Worm (Caenorhabditis elegans) whole organism, L2 larva: ENCODE data around the gene R13H4.5.
A peak's percentile ranks its signal among the peaks of the same experiment; 100 is the strongest.

Source experiments
- C34F6.9 ChIP-seq: fragments of 150-350 bp; optimal IDR thresholded peaks from 2 replicates; lab custom pipeline; 2014; ENCODE audit warnings: missing biosample characterization, missing genetic modification characterization
- Y55F3AM.14 ChIP-seq: fragments of 200-800 bp; sonication (Bioruptor generic); optimal IDR thresholded peaks from 2 replicates; lab custom pipeline; 2018; ENCODE audit warnings: mild to moderate bottlenecking, missing genetic modification characterization, missing compliant biosample characterization
- ZK546.5 ChIP-seq: sonication (generic microtip); optimal IDR thresholded peaks from 2 replicates; lab custom pipeline; 2017; ENCODE audit warnings: missing biosample characterization, missing genetic modification characterization
- alr-1 ChIP-seq: fragments of 150-350 bp; optimal IDR thresholded peaks from 2 replicates; lab custom pipeline; 2014; ENCODE audit warnings: missing biosample characterization, missing genetic modification characterization
- aly-2 ChIP-seq: fragments of 150-350 bp; optimal IDR thresholded peaks from 2 replicates; lab custom pipeline; 2014; ENCODE audit warnings: missing biosample characterization, missing genetic modification characterization
- ama-1 ChIP-seq: fragments of 150-350 bp; optimal IDR thresholded peaks from 2 replicates; lab custom pipeline; 2018; ENCODE audit warnings: inconsistent platforms
- blmp-1 ChIP-seq: sonication (generic microtip); optimal IDR thresholded peaks from 2 replicates; lab custom pipeline; 2017; ENCODE audit warnings: missing genetic modification characterization, mild to moderate bottlenecking, missing compliant biosample characterization, antibody characterized with exemption, moderate library complexity; ENCODE audit not compliant: insufficient read depth
- ceh-16 ChIP-seq: fragments of 150-350 bp; optimal IDR thresholded peaks from 2 replicates; lab custom pipeline; 2014; ENCODE audit warnings: missing biosample characterization, missing genetic modification characterization
- ceh-82 ChIP-seq: fragments of 150-350 bp; optimal IDR thresholded peaks from 2 replicates; lab custom pipeline; 2014; ENCODE audit warnings: missing biosample characterization, missing genetic modification characterization
- crh-2 ChIP-seq: sonication (generic microtip); optimal IDR thresholded peaks from 2 replicates; lab custom pipeline; 2017; ENCODE audit warnings: missing biosample characterization, missing genetic modification characterization
- dmd-4 ChIP-seq: sonication (generic microtip); optimal IDR thresholded peaks from 2 replicates; lab custom pipeline; 2017; ENCODE audit warnings: missing biosample characterization, missing genetic modification characterization
- egl-27 ChIP-seq: sonication (generic microtip); optimal IDR thresholded peaks from 3 replicates; lab custom pipeline; 2017; ENCODE audit warnings: missing biosample characterization, missing genetic modification reagents, missing genetic modification characterization
- elt-1 ChIP-seq: fragments of 150-350 bp; optimal IDR thresholded peaks from 2 replicates; lab custom pipeline; 2014; ENCODE audit warnings: missing biosample characterization, missing genetic modification characterization
- elt-3 ChIP-seq: sonication (generic microtip); optimal IDR thresholded peaks from 2 replicates; lab custom pipeline; 2017; ENCODE audit warnings: missing biosample characterization, missing genetic modification characterization
- fos-1 ChIP-seq: fragments of 150-350 bp; optimal IDR thresholded peaks from 2 replicates; lab custom pipeline; 2014; ENCODE audit warnings: missing biosample characterization, missing genetic modification characterization
- gmeb-1 ChIP-seq: fragments of 150-350 bp; optimal IDR thresholded peaks from 2 replicates; lab custom pipeline; 2014; ENCODE audit warnings: missing biosample characterization, missing genetic modification characterization
- lin-11 ChIP-seq: fragments of 150-350 bp; sonication (generic microtip); optimal IDR thresholded peaks from 2 replicates; lab custom pipeline; 2014; ENCODE audit warnings: missing biosample characterization, missing genetic modification characterization, inconsistent platforms, mixed read lengths
- lin-13 ChIP-seq: fragments of 150-350 bp; optimal IDR thresholded peaks from 2 replicates; lab custom pipeline; 2014; ENCODE audit warnings: missing biosample characterization, missing genetic modification reagents, missing genetic modification characterization
- lin-39 ChIP-seq: fragments of 150-350 bp; optimal IDR thresholded peaks from 2 replicates; lab custom pipeline; 2014; ENCODE audit warnings: missing biosample characterization, missing genetic modification reagents, missing genetic modification characterization
- lsy-2 ChIP-seq, 2 experiments: fragments of 150-350 bp in 1 of 2; sonication (generic microtip) in 1 of 2; optimal IDR thresholded peaks; 2 replicates each; lab custom pipeline; 2014 to 2017; ENCODE audit warnings: missing biosample characterization in 2 of 2, missing genetic modification characterization in 2 of 2
- mab-5 ChIP-seq: fragments of 150-350 bp; optimal IDR thresholded peaks from 2 replicates; lab custom pipeline; 2014; ENCODE audit warnings: missing biosample characterization, missing genetic modification characterization
- mbf-1 ChIP-seq: sonication (generic microtip); optimal IDR thresholded peaks from 2 replicates; lab custom pipeline; 2017; ENCODE audit warnings: missing biosample characterization, missing genetic modification characterization
- mdl-1 ChIP-seq, 2 experiments: fragments of 150-350 bp in 1 of 2; sonication (generic microtip) in 1 of 2; optimal IDR thresholded peaks; 2 replicates each; lab custom pipeline; 2017; ENCODE audit warnings: missing biosample characterization in 2 of 2, missing genetic modification characterization in 2 of 2
- nhr-10 ChIP-seq: sonication (generic microtip); optimal IDR thresholded peaks from 2 replicates; lab custom pipeline; 2017; ENCODE audit warnings: missing biosample characterization, missing genetic modification characterization
- nhr-11 ChIP-seq: fragments of 150-350 bp; optimal IDR thresholded peaks from 2 replicates; lab custom pipeline; 2014; ENCODE audit warnings: missing biosample characterization, missing genetic modification characterization
- nhr-129 ChIP-seq: fragments of 150-350 bp; optimal IDR thresholded peaks from 2 replicates; lab custom pipeline; 2014; ENCODE audit warnings: missing biosample characterization, missing genetic modification characterization
- nhr-21 ChIP-seq: fragments of 150-350 bp; optimal IDR thresholded peaks from 2 replicates; lab custom pipeline; 2014; ENCODE audit warnings: missing biosample characterization, missing genetic modification characterization
- nhr-23 ChIP-seq: fragments of 150-350 bp; optimal IDR thresholded peaks from 2 replicates; lab custom pipeline; 2014; ENCODE audit warnings: missing biosample characterization, missing genetic modification reagents, missing genetic modification characterization
- nhr-237 ChIP-seq: fragments of 150-350 bp; optimal IDR thresholded peaks from 2 replicates; lab custom pipeline; 2014; ENCODE audit warnings: missing biosample characterization, missing genetic modification characterization
- nhr-25 ChIP-seq: fragments of 150-350 bp; sonication (generic microtip); optimal IDR thresholded peaks from 3 replicates; lab custom pipeline; 2014; ENCODE audit warnings: missing biosample characterization, missing genetic modification characterization
- nhr-6 ChIP-seq: fragments of 150-350 bp; optimal IDR thresholded peaks from 2 replicates; lab custom pipeline; 2014; ENCODE audit warnings: missing biosample characterization, missing genetic modification characterization
- nhr-77 ChIP-seq: fragments of 150-350 bp; optimal IDR thresholded peaks from 2 replicates; lab custom pipeline; 2014; ENCODE audit warnings: missing biosample characterization, missing genetic modification characterization
- peb-1 ChIP-seq: fragments of 150-350 bp; optimal IDR thresholded peaks from 2 replicates; lab custom pipeline; 2014; ENCODE audit warnings: missing biosample characterization, missing genetic modification characterization
- sem-4 ChIP-seq: fragments of 150-350 bp; optimal IDR thresholded peaks from 2 replicates; lab custom pipeline; 2014; ENCODE audit warnings: missing biosample characterization, missing genetic modification reagents, missing genetic modification characterization
- skn-1 ChIP-seq: sonication (generic microtip); optimal IDR thresholded peaks from 2 replicates; lab custom pipeline; 2017; ENCODE audit warnings: missing biosample characterization, missing genetic modification characterization
- sma-3 ChIP-seq: sonication (generic microtip); optimal IDR thresholded peaks from 2 replicates; lab custom pipeline; 2016; ENCODE audit warnings: missing genetic modification reagents, missing genetic modification characterization, missing compliant biosample characterization
- sma-9 ChIP-seq, 2 experiments: fragments of 150-350 bp in 1 of 2; sonication (generic microtip) in 1 of 2; optimal IDR thresholded peaks; 2 replicates each; lab custom pipeline; 2014 to 2016; ENCODE audit warnings: missing genetic modification characterization in 2 of 2, mild to moderate bottlenecking in 1 of 2, missing biosample characterization in 1 of 2, missing compliant biosample characterization in 1 of 2, missing genetic modification reagents in 1 of 2, moderate library complexity in 1 of 2
- snpc-4 ChIP-seq: fragments of 150-350 bp; optimal IDR thresholded peaks from 2 replicates; lab custom pipeline; 2014; ENCODE audit warnings: missing biosample characterization, missing genetic modification characterization
- unc-39 ChIP-seq: fragments of 150-350 bp; optimal IDR thresholded peaks from 2 replicates; lab custom pipeline; 2014; ENCODE audit warnings: missing biosample characterization, missing genetic modification characterization
- unc-55 ChIP-seq: fragments of 150-350 bp; sonication (generic microtip); optimal IDR thresholded peaks from 3 replicates; lab custom pipeline; 2014; ENCODE audit warnings: missing biosample characterization, missing genetic modification reagents, missing genetic modification characterization
- unc-62 ChIP-seq: fragments of 150-350 bp; optimal IDR thresholded peaks from 2 replicates; lab custom pipeline; 2014; ENCODE audit warnings: missing biosample characterization, missing genetic modification reagents, missing genetic modification characterization
- zag-1 ChIP-seq: fragments of 150-350 bp; optimal IDR thresholded peaks from 2 replicates; lab custom pipeline; 2014; ENCODE audit warnings: missing biosample characterization, missing genetic modification characterization
- ztf-1 ChIP-seq: fragments of 200-800 bp; sonication (Bioruptor generic); conservative IDR thresholded peaks from 2 replicates; pipeline ENCODE4 v1.3.6; 2022; ENCODE audit warnings: missing genetic modification characterization, missing compliant biosample characterization
- ztf-11 ChIP-seq: sonication (generic microtip); optimal IDR thresholded peaks from 2 replicates; lab custom pipeline; 2017; ENCODE audit warnings: missing biosample characterization, missing genetic modification characterization
- ztf-4 ChIP-seq: fragments of 150-350 bp; optimal IDR thresholded peaks from 2 replicates; lab custom pipeline; 2014; ENCODE audit warnings: missing biosample characterization, missing genetic modification characterization

The R13H4.5 gene

ce11 chrV:11891143-11891862 is 30.8 kb downstream of the R13H4.5 start, which contains the start of the genes sodh-2 and srx-76:
TSS of gene sodh-2 (minus strand) at chrV:11891243.
TSS of gene srx-76 (plus strand) at chrV:11891812.
- TF ChIP-seq nhr-6: no peak
- no peak for TF ChIP-seq aly-2 (tag; lab: Kevin White, UChicago)
- no peak for TF ChIP-seq lin-13 (GFP tag; lab: Kevin White, UChicago)
- no peak for TF ChIP-seq lin-39 (tag; lab: Kevin White, UChicago)
- no peak for TF ChIP-seq nhr-10
- no peak for TF ChIP-seq nhr-21
- no peak for TF ChIP-seq dmd-4
- no peak for TF ChIP-seq blmp-1
- no peak for TF ChIP-seq nhr-237 (tag; lab: Kevin White, UChicago)
- TF ChIP-seq mbf-1 (tag; lab: Kevin White, UChicago): no peak
- no peak for TF ChIP-seq lsy-2 (tag; optimal IDR thresholded peaks at IDR 0.05; lab: Kevin White, UChicago)
- TF ChIP-seq fos-1 (tag; lab: Kevin White, UChicago): no peak
- TF ChIP-seq mdl-1 (tag; optimal IDR thresholded peaks at IDR 0.05; lab: Kevin White, UChicago): no peak
- TF ChIP-seq mab-5 (tag; lab: Kevin White, UChicago): no peak
- no peak for TF ChIP-seq ztf-11 (tag; lab: Kevin White, UChicago)
- no peak for TF ChIP-seq egl-27
- no peak for TF ChIP-seq ztf-1

ce11 chrV:11893975-11894374 is 33.5 kb downstream of the R13H4.5 start, which contains the start of gene K12G11.6:
TSS of gene K12G11.6 (plus strand) at chrV:11894331.
- no peak for TF ChIP-seq Y55F3AM.14
- TF ChIP-seq peb-1 (tag; lab: Kevin White, UChicago): no peak
- no peak for TF ChIP-seq alr-1 (tag; lab: Kevin White, UChicago)
- no peak for TF ChIP-seq ceh-16 (tag; lab: Kevin White, UChicago)
- no peak for TF ChIP-seq ztf-1
- no peak for TF ChIP-seq unc-39 (tag; lab: Kevin White, UChicago)
- TF ChIP-seq ceh-82: no peak
- no peak for TF ChIP-seq ztf-11 (tag; lab: Kevin White, UChicago)
- TF ChIP-seq mab-5 (tag; lab: Kevin White, UChicago): no peak
- TF ChIP-seq sma-9 (GFP tag; optimal IDR thresholded peaks at IDR 0.05; lab: Kevin White, UChicago): no peak
- TF ChIP-seq sma-9 (tag; optimal IDR thresholded peaks at IDR 0.05; lab: Kevin White, UChicago): no peak
- no peak for TF ChIP-seq lin-39 (tag; lab: Kevin White, UChicago)
- no peak for TF ChIP-seq skn-1
- TF ChIP-seq blmp-1: no peak
- no peak for TF ChIP-seq nhr-23 (tag; lab: Kevin White, UChicago)
- TF ChIP-seq elt-1: no peak
- TF ChIP-seq nhr-6: no peak
- TF ChIP-seq C34F6.9 (tag; lab: Kevin White, UChicago): no peak

- peak; percentile 54 for TF ChIP-seq gmeb-1
- TF ChIP-seq nhr-129 (tag; lab: Kevin White, UChicago): peak; percentile 53
- TF ChIP-seq sem-4 (tag; lab: Kevin White, UChicago): no peak
- no peak for TF ChIP-seq unc-55
- no peak for TF ChIP-seq nhr-21
- no peak for TF ChIP-seq nhr-77 (tag; lab: Kevin White, UChicago)
- TF ChIP-seq dmd-4: no peak
- TF ChIP-seq peb-1 (tag; lab: Kevin White, UChicago): no peak
- peak; percentile 39 for TF ChIP-seq crh-2 (tag; lab: Kevin White, UChicago)
- no peak for TF ChIP-seq unc-39 (tag; lab: Kevin White, UChicago)
- no peak for TF ChIP-seq nhr-23 (tag; lab: Kevin White, UChicago)
- TF ChIP-seq aly-2 (tag; lab: Kevin White, UChicago): no peak
- no peak for TF ChIP-seq Y55F3AM.14
- no peak for TF ChIP-seq nhr-10
- TF ChIP-seq blmp-1: no peak
- no peak for TF ChIP-seq nhr-11 (tag; lab: Kevin White, UChicago)
- TF ChIP-seq egl-27: no peak
- no peak for TF ChIP-seq ztf-1
- TF ChIP-seq ZK546.5 (tag; lab: Kevin White, UChicago): no peak
- no peak for TF ChIP-seq ceh-82
- TF ChIP-seq elt-1: no peak
- peak in 1 of 2 experiments; percentile 25 for TF ChIP-seq lsy-2 (tag; optimal IDR thresholded peaks at IDR 0.05; lab: Kevin White, UChicago)
- TF ChIP-seq lin-11 (tag; lab: Kevin White, UChicago): no peak
- TF ChIP-seq mab-5 (tag; lab: Kevin White, UChicago): no peak
- TF ChIP-seq alr-1 (tag; lab: Kevin White, UChicago): no peak
- no peak for TF ChIP-seq unc-62
- peak; percentile 55 for TF ChIP-seq nhr-25 (tag; lab: Kevin White, UChicago)
- TF ChIP-seq elt-3: no peak
- no peak for TF ChIP-seq zag-1 (tag; lab: Kevin White, UChicago)
- no peak for TF ChIP-seq sma-3
- no peak for TF ChIP-seq lin-13 (GFP tag; lab: Kevin White, UChicago)
- TF ChIP-seq ama-1 (lab: Kevin White, UChicago): no peak
- TF ChIP-seq nhr-6: no peak
- TF ChIP-seq ztf-4: no peak
- no peak for TF ChIP-seq snpc-4 (tag; lab: Kevin White, UChicago)
- peak; percentile 12 for TF ChIP-seq sma-9 (GFP tag; optimal IDR thresholded peaks at IDR 0.05; lab: Kevin White, UChicago)
- no peak for TF ChIP-seq sma-9 (tag; optimal IDR thresholded peaks at IDR 0.05; lab: Kevin White, UChicago)
- no peak for TF ChIP-seq skn-1
Observed at ce11 chrV:11896322-11896898, 35.9 kb downstream of the R13H4.5 start.
